Fruit fly (Drosophila melanogaster) whole organism, embryonic: ENCODE results near the gene CG11655.

Experiments
- CG10654 ChIP-seq: fragments of 200-800 bp; sonication (Bioruptor generic); optimal IDR thresholded peaks from 2 replicates; lab custom pipeline; 2016; ENCODE audit warnings: missing biosample characterization, missing genetic modification characterization
- CG12769 ChIP-seq: fragments of 200-800 bp; sonication (Bioruptor generic); optimal IDR thresholded peaks from 2 replicates; lab custom pipeline; 2019; ENCODE audit warnings: missing biosample characterization, mild to moderate bottlenecking, missing genetic modification characterization, moderate library complexity
- CG14441 ChIP-seq: fragments of 200-800 bp; sonication (Bioruptor generic); IDR thresholded peaks from 2 replicates; pipeline ENCODE4 v1.3.6; 2022; ENCODE audit warnings: missing biosample characterization, missing genetic modification characterization
- CG14860 ChIP-seq: fragments of 200-800 bp; sonication (Bioruptor generic); IDR thresholded peaks from 3 replicates; pipeline ENCODE4 v1.3.6; 2022; ENCODE audit warnings: missing biosample characterization, missing genetic modification characterization; ENCODE audit not compliant: partially characterized antibody
- CG17912 ChIP-seq: fragments of 200-800 bp; sonication (Bioruptor generic); optimal IDR thresholded peaks from 2 replicates; lab custom pipeline; 2018; ENCODE audit warnings: missing biosample characterization, mild to moderate bottlenecking, missing genetic modification characterization
- CG18011 ChIP-seq: fragments of 200-800 bp; sonication (Bioruptor generic); optimal IDR thresholded peaks from 2 replicates; lab custom pipeline; 2017; ENCODE audit warnings: missing biosample characterization, missing genetic modification characterization, mild to moderate bottlenecking, moderate library complexity, missing genotype
- CG2116 ChIP-seq: fragments of 200-800 bp; sonication (Bioruptor generic); optimal IDR thresholded peaks from 3 replicates; lab custom pipeline; 2018; ENCODE audit warnings: missing biosample characterization, mild to moderate bottlenecking, missing genetic modification characterization
- CG31388 ChIP-seq: fragments of 200-800 bp; sonication (Bioruptor generic); optimal IDR thresholded peaks from 2 replicates; lab custom pipeline; 2016; ENCODE audit warnings: missing biosample characterization, missing genetic modification characterization
- CG33557 ChIP-seq: fragments of 200-800 bp; sonication (Bioruptor generic); optimal IDR thresholded peaks from 2 replicates; lab custom pipeline; 2019; ENCODE audit warnings: missing biosample characterization, mild to moderate bottlenecking, missing genetic modification characterization, moderate library complexity
- CG4730 ChIP-seq: fragments of 200-800 bp; sonication (Bioruptor generic); IDR thresholded peaks from 2 replicates; pipeline ENCODE4 v1.3.6; 2022; ENCODE audit warnings: missing biosample characterization, missing genetic modification characterization
- CG6791 ChIP-seq: fragments of 200-800 bp; sonication (Bioruptor generic); IDR thresholded peaks from 3 replicates; pipeline ENCODE4 v1.3.6; 2022; ENCODE audit warnings: missing biosample characterization, missing genetic modification characterization; ENCODE audit not compliant: partially characterized antibody
- CG6813 ChIP-seq: fragments of 200-800 bp; sonication (Bioruptor generic); optimal IDR thresholded peaks from 2 replicates; lab custom pipeline; 2017; ENCODE audit warnings: missing biosample characterization, missing genetic modification characterization, mild to moderate bottlenecking, moderate library complexity, missing genetic modification reagents
- CG7271 ChIP-seq: fragments of 200-800 bp; sonication (Bioruptor generic); optimal IDR thresholded peaks from 2 replicates; lab custom pipeline; 2018; ENCODE audit warnings: missing biosample characterization, mild to moderate bottlenecking, missing genetic modification characterization, moderate library complexity
- CG7839 ChIP-seq: fragments of 200-800 bp; sonication (Bioruptor generic); optimal IDR thresholded peaks from 3 replicates; lab custom pipeline; 2018; ENCODE audit warnings: missing biosample characterization, mild to moderate bottlenecking, missing genetic modification characterization, moderate library complexity
- CG8290 ChIP-seq, 3 experiments: fragments of 200-800 bp; sonication (Bioruptor generic); optimal IDR thresholded peaks; 2 replicates each; lab custom pipeline; 2016 to 2019; ENCODE audit warnings: missing biosample characterization in 3 of 3, missing genetic modification characterization in 3 of 3, mild to moderate bottlenecking in 2 of 3, moderate library complexity in 1 of 3
- CG8924 ChIP-seq: fragments of 200-800 bp; optimal IDR thresholded peaks from 3 replicates; lab custom pipeline; 2019; ENCODE audit warnings: missing biosample characterization, mild to moderate bottlenecking, missing genetic modification characterization, moderate library complexity
- Chrac-16 ChIP-seq: fragments of 200-800 bp; sonication (Bioruptor generic); optimal IDR thresholded peaks from 3 replicates; lab custom pipeline; 2016; ENCODE audit warnings: missing biosample characterization, missing genetic modification characterization
- Dek ChIP-seq: fragments of 200-800 bp; sonication (Bioruptor generic); optimal IDR thresholded peaks from 3 replicates; lab custom pipeline; 2019; ENCODE audit warnings: missing biosample characterization, mild to moderate bottlenecking, missing genetic modification characterization, moderate library complexity
- Doc3 ChIP-seq: fragments of 200-800 bp; sonication (Bioruptor generic); IDR thresholded peaks from 3 replicates; pipeline ENCODE4 v1.3.6; 2022; ENCODE audit warnings: missing biosample characterization, missing genetic modification characterization; ENCODE audit not compliant: partially characterized antibody
- HmgZ ChIP-seq: fragments of 200-800 bp; sonication (Bioruptor generic); optimal IDR thresholded peaks from 2 replicates; lab custom pipeline; 2018; ENCODE audit warnings: missing biosample characterization, mild to moderate bottlenecking, missing genetic modification characterization
- Jarid2 ChIP-seq: fragments of 200-800 bp; sonication (Bioruptor generic); optimal IDR thresholded peaks from 3 replicates; lab custom pipeline; 2017; ENCODE audit warnings: mild to moderate bottlenecking, missing biosample characterization, missing genetic modification reagents, missing genetic modification characterization
- MBD-R2 ChIP-seq: fragments of 200-800 bp; sonication (Bioruptor generic); IDR thresholded peaks from 2 replicates; pipeline ENCODE4 v1.3.6; 2022; ENCODE audit warnings: missing biosample characterization, missing genetic modification characterization
- MESR4 ChIP-seq: fragments of 200-800 bp; sonication (Bioruptor generic); optimal IDR thresholded peaks from 2 replicates; lab custom pipeline; 2018; ENCODE audit warnings: missing biosample characterization, mild to moderate bottlenecking, missing genetic modification characterization, moderate library complexity
- Med ChIP-seq: fragments of 200-800 bp; sonication (Bioruptor generic); peaks from one replicate; lab custom pipeline; 2016; ENCODE audit warnings: missing biosample characterization, missing genetic modification characterization, mild to moderate bottlenecking, inconsistent platforms, moderate library complexity
- Mrtf ChIP-seq: fragments of 200-800 bp; sonication (Bioruptor generic); IDR thresholded peaks from 3 replicates; pipeline ENCODE4 v1.3.6; 2022; ENCODE audit warnings: missing biosample characterization, missing genetic modification characterization
- Nf-YA ChIP-seq: fragments of 200-800 bp; sonication (Bioruptor generic); IDR thresholded peaks from 2 replicates; pipeline ENCODE4 v1.3.6; 2022; ENCODE audit warnings: missing biosample characterization, missing genetic modification characterization
- Nf-YB ChIP-seq: fragments of 200-800 bp; sonication (Bioruptor generic); optimal IDR thresholded peaks from 3 replicates; lab custom pipeline; 2019; ENCODE audit warnings: missing biosample characterization, mild to moderate bottlenecking, missing genetic modification characterization, moderate library complexity
- PHDP ChIP-seq: fragments of 200-800 bp; sonication (Bioruptor generic); optimal IDR thresholded peaks from 3 replicates; lab custom pipeline; 2018; ENCODE audit warnings: missing biosample characterization, mild to moderate bottlenecking, missing genetic modification characterization, moderate library complexity
- Side ChIP-seq: fragments of 200-800 bp; sonication (Bioruptor generic); optimal IDR thresholded peaks from 2 replicates; lab custom pipeline; 2016; ENCODE audit warnings: missing biosample characterization, missing genetic modification characterization
- Xbp1 ChIP-seq: fragments of 200-800 bp; sonication (Bioruptor generic); optimal IDR thresholded peaks from 3 replicates; lab custom pipeline; 2016; ENCODE audit warnings: missing biosample characterization, mild to moderate bottlenecking, missing genetic modification characterization
- bcd ChIP-seq: fragments of 200-800 bp; sonication (Bioruptor generic); optimal IDR thresholded peaks from 2 replicates; lab custom pipeline; 2017; ENCODE audit warnings: missing biosample characterization, mild to moderate bottlenecking, missing genetic modification characterization
- btn ChIP-seq: fragments of 200-800 bp; sonication (Bioruptor generic); optimal IDR thresholded peaks from 2 replicates; lab custom pipeline; 2016; ENCODE audit warnings: missing biosample characterization, missing genetic modification characterization
- crp ChIP-seq, 2 experiments: fragments of 200-800 bp; sonication (Bioruptor generic); optimal IDR thresholded peaks; 2 replicates in 1 of 2; 3 replicates in 1 of 2; lab custom pipeline; 2017; ENCODE audit warnings: missing biosample characterization in 2 of 2, missing genetic modification characterization in 2 of 2, mild to moderate bottlenecking in 1 of 2, moderate library complexity in 1 of 2
- emc ChIP-seq: fragments of 200-800 bp; sonication (Bioruptor generic); optimal IDR thresholded peaks from 2 replicates; lab custom pipeline; 2016; ENCODE audit warnings: missing biosample characterization, missing genetic modification characterization
- grn ChIP-seq: fragments of 200-800 bp; sonication (Bioruptor generic); optimal IDR thresholded peaks from 3 replicates; lab custom pipeline; 2017; ENCODE audit warnings: missing biosample characterization, missing genetic modification characterization
- hb ChIP-seq: fragments of 200-800 bp; sonication (Bioruptor generic); IDR thresholded peaks from 3 replicates; pipeline ENCODE4 v1.3.6; 2022; ENCODE audit warnings: missing biosample characterization, missing genetic modification characterization; ENCODE audit not compliant: partially characterized antibody
- hbn ChIP-seq: fragments of 200-800 bp; sonication (Bioruptor generic); IDR thresholded peaks from 2 replicates; pipeline ENCODE4 v1.3.6; 2022; ENCODE audit warnings: missing biosample characterization, missing genetic modification characterization; ENCODE audit not compliant: partially characterized antibody
- maf-S ChIP-seq: fragments of 200-800 bp; sonication (Bioruptor generic); optimal IDR thresholded peaks from 2 replicates; lab custom pipeline; 2016; ENCODE audit warnings: missing biosample characterization, missing genetic modification characterization
- mirr ChIP-seq: fragments of 200-800 bp; sonication (Bioruptor generic); optimal IDR thresholded peaks from 3 replicates; lab custom pipeline; 2018; ENCODE audit warnings: missing biosample characterization, mild to moderate bottlenecking, missing genetic modification characterization
- nerfin-2 ChIP-seq: fragments of 200-800 bp; sonication (Bioruptor generic); IDR thresholded peaks from 2 replicates; pipeline ENCODE4 v1.3.6; 2022; ENCODE audit warnings: missing biosample characterization, missing genetic modification characterization; ENCODE audit not compliant: partially characterized antibody
- oc ChIP-seq: fragments of 200-800 bp; sonication (Bioruptor generic); optimal IDR thresholded peaks from 2 replicates; lab custom pipeline; 2018; ENCODE audit warnings: missing biosample characterization, mild to moderate bottlenecking, missing genetic modification characterization, moderate library complexity
- pan ChIP-seq, 4 experiments: fragments of >200 bp in 3 of 4; fragments of 200-800 bp in 1 of 4; sonication (Bioruptor generic) in 1 of 4; optimal IDR thresholded peaks in 3 of 4; IDR thresholded peaks in 1 of 4; 2 replicates each; pipeline versions ENCODE4 v1.3.6 to Lab custom; 2017 to 2022; ENCODE audit warnings: missing biosample characterization in 2 of 4, missing genetic modification characterization in 2 of 4, mixed read lengths in 1 of 4
- repo ChIP-seq: fragments of 200-800 bp; sonication (Bioruptor generic); optimal IDR thresholded peaks from 2 replicates; lab custom pipeline; 2016; ENCODE audit warnings: missing biosample characterization, missing genetic modification characterization
- row ChIP-seq: fragments of 200-800 bp; sonication (Bioruptor generic); IDR thresholded peaks from 3 replicates; pipeline ENCODE4 v1.3.6; 2022; ENCODE audit warnings: missing biosample characterization, missing genetic modification characterization
- schlank ChIP-seq: fragments of 200-800 bp; sonication (Bioruptor generic); optimal IDR thresholded peaks from 2 replicates; lab custom pipeline; 2018; ENCODE audit warnings: missing biosample characterization, mild to moderate bottlenecking, missing genetic modification characterization
- tna ChIP-seq: fragments of 200-800 bp; sonication (Bioruptor generic); IDR thresholded peaks from 2 replicates; pipeline ENCODE4 v1.3.6; 2022; ENCODE audit warnings: missing biosample characterization, missing genetic modification characterization; ENCODE audit not compliant: partially characterized antibody
- wdn ChIP-seq: fragments of 200-800 bp; sonication (Bioruptor generic); IDR thresholded peaks from 2 replicates; pipeline ENCODE4 v1.3.6; 2022; ENCODE audit warnings: missing biosample characterization, missing genetic modification characterization
- zen ChIP-seq: fragments of 200-800 bp; sonication (Bioruptor generic); optimal IDR thresholded peaks from 3 replicates; lab custom pipeline; 2018; ENCODE audit warnings: missing biosample characterization, mild to moderate bottlenecking, missing genetic modification characterization, moderate library complexity

The CG11655 gene

DNA sequence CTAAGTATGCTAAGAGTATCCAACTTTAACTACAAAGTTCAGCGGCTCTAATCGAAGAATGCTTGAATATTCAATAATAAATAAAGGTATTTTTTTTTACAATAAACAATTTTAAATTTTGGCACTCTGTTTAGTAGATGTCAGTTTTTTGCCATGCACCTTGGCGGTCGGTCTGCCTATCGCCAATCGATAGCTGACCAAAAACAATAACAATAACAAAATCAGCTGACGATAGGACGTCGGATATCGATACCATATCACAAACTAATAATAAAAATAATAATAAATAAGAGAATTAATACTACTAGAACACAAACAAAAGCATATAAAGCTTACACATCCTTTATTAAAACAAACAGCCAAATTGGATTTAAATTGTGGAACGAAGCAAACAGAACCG is 33.4 kb downstream of the CG11655 start, which contains the start of gene Gmap (continued):
- TF ChIP-seq CG33557 (no peak), CG4730 (GFP tag; lab: Robert Waterston, UW) (no peak), btn (GFP tag; lab: Kevin White, UChicago) (no peak), wdn (no peak), bcd (GFP tag; lab: Kevin White, UChicago) (no peak), oc (tag; lab: Kevin White, UChicago) (no peak), CG8924 (tag; lab: Kevin White, UChicago) (peak; percentile 9), Nf-YA (GFP tag; lab: Robert Waterston, UW) (no peak), Doc3 (GFP tag; lab: Robert Waterston, UW) (peak; percentile 57; the same call in 2 of the 3 replicates), Mrtf (GFP tag; lab: Robert Waterston, UW) (no peak), row (GFP tag; lab: Robert Waterston, UW) (peak; percentile 14; the same call in 1 of the 3 replicates), CG14860 (GFP tag; lab: Robert Waterston, UW) (peak; percentile 87), Jarid2 (GFP tag; lab: Kevin White, UChicago) (no peak), mirr (GFP tag; lab: Kevin White, UChicago) (no peak), Chrac-16 (GFP tag; lab: Kevin White, UChicago) (no peak), pan (optimal IDR thresholded peaks at IDR 0.05; lab: Kevin White, UChicago) (no peak), pan (GFP tag; optimal IDR thresholded peaks at IDR 0.05 in 1 of 2, IDR thresholded peaks at IDR 0.05 in 1 of 2) (no peak), crp (GFP tag; optimal IDR thresholded peaks at IDR 0.05; lab: Kevin White, UChicago) (peak in 1 of 2 experiments; percentile 84), tna (peak; percentile 96), Dek (tag; lab: Kevin White, UChicago) (no peak), hbn (GFP tag; lab: Robert Waterston, UW) (peak; percentile 59; the same call in 1 of the 2 replicates), CG6813 (GFP tag; lab: Kevin White, UChicago) (no peak), MESR4 (GFP tag; lab: Kevin White, UChicago) (peak; percentile 4), Side (GFP tag; lab: Kevin White, UChicago) (no peak), MBD-R2 (GFP tag; lab: Robert Waterston, UW) (peak; percentile 71), hb (GFP tag; lab: Robert Waterston, UW) (peak; percentile 90), CG12769 (tag; lab: Kevin White, UChicago) (no peak), CG31388 (GFP tag; lab: Kevin White, UChicago) (no peak), CG6791 (GFP tag; lab: Robert Waterston, UW) (peak; percentile 93), maf-S (GFP tag; lab: Kevin White, UChicago) (no peak), CG8290 (GFP tag; optimal IDR thresholded peaks at IDR 0.05; lab: Kevin White, UChicago) (no peak), CG8290 (tag; optimal IDR thresholded peaks at IDR 0.05; lab: Kevin White, UChicago) (peak in 1 of 2 experiments; percentile 16), Nf-YB (GFP tag; lab: Kevin White, UChicago) (no peak), CG18011 (GFP tag; lab: Kevin White, UChicago) (peak; percentile 97), Xbp1 (GFP tag; lab: Kevin White, UChicago) (peak; percentile 37), HmgZ (tag; lab: Kevin White, UChicago) (peak; percentile 33), nerfin-2 (GFP tag; lab: Robert Waterston, UW) (peak; percentile 96), Med (GFP tag; lab: Kevin White, UChicago) (peak; percentile 42), schlank (tag; lab: Kevin White, UChicago) (no peak), PHDP (tag; lab: Kevin White, UChicago) (no peak), repo (GFP tag; lab: Kevin White, UChicago) (no peak), CG2116 (peak; percentile 75), CG7271 (tag; lab: Kevin White, UChicago) (no peak), CG10654 (GFP tag; lab: Kevin White, UChicago) (no peak), CG7839 (tag; lab: Kevin White, UChicago) (no peak), emc (no peak), CG17912 (no peak), grn (GFP tag; lab: Kevin White, UChicago) (no peak), zen (no peak), CG14441 (GFP tag; lab: Robert Waterston, UW) (no peak)
